Worm (Caenorhabditis elegans): ENCODE results near the gene hda-10.

hda-10 gene

ce11 chrII:13835724-13836307 is 46.7 kb upstream of the hda-10 start, which contains the start of gene ins-37:
ins-37 (minus strand) TSS chrII:13836107.
- TF ChIP-seq tbp1 (GFP tag; optimal IDR thresholded peaks at IDR 0.05) (peak; percentile 52), B0336.3 (GFP tag; IDR thresholded peaks at IDR 0.05) (0 out of 2 replicates have a peak, but pooled peaks have one; percentile 39), F33H1.4 (GFP tag; IDR thresholded peaks at IDR 0.05) (0 out of 2 replicates have a peak, but pooled peaks have one; percentile 11), madf-8 (GFP tag; conservative IDR thresholded peaks at IDR 0.05) (peak; percentile 27; the same call in 1 of the 2 replicates), ekl-4 (GFP tag; IDR thresholded peaks at IDR 0.05) (0 out of 2 replicates have a peak, but pooled peaks have one; percentile 42), madf-3 (GFP tag; IDR thresholded peaks at IDR 0.05) (0 out of 2 replicates have a peak, but pooled peaks have one; percentile 3), aptf-2 (GFP tag; conservative IDR thresholded peaks at IDR 0.05) (peak; percentile 92), lin-26 (GFP tag; IDR thresholded peaks at IDR 0.05) (peak; percentile 95), dox-1 (GFP tag; IDR thresholded peaks at IDR 0.05) (peak; percentile 44; the same call in 1 of the 2 replicates), F49E8.2 (tag; optimal IDR thresholded peaks at IDR 0.05; ENCODE audit: insufficient read depth) (peak; percentile 46), pbrm-1 (GFP tag; IDR thresholded peaks at IDR 0.05) (0 out of 2 replicates have a peak, but pooled peaks have one; percentile 43), snpc-1.1 (tag; optimal IDR thresholded peaks at IDR 0.05; ENCODE audit: insufficient read depth) (peak; percentile 92), aptf-3 (GFP tag; IDR thresholded peaks at IDR 0.05) (0 out of 2 replicates have a peak, but pooled peaks have one; percentile 10), Y79H2A.3 (GFP tag; conservative IDR thresholded peaks at IDR 0.05) (0 out of 2 replicates have a peak, but pooled peaks have one; percentile 46), snpc-1.3 (tag; optimal IDR thresholded peaks at IDR 0.05; ENCODE audit: insufficient read depth) (peak; percentile 47), lsl-1 (GFP tag; optimal IDR thresholded peaks at IDR 0.05) (peak; percentile 62), D2030.7 (GFP tag; IDR thresholded peaks at IDR 0.05) (peak; percentile 81), attf-6 (GFP tag; IDR thresholded peaks at IDR 0.05) (peak; percentile 93), mcd-1 (GFP tag; IDR thresholded peaks at IDR 0.05) (0 out of 2 replicates have a peak, but pooled peaks have one; percentile 7), snpc-3.4 (tag; optimal IDR thresholded peaks at IDR 0.05) (peak; percentile 73), hmg-1.2 (GFP tag; IDR thresholded peaks at IDR 0.05) (peak; percentile 35; the same call in 1 of the 2 replicates), nfyb-1 (GFP tag; IDR thresholded peaks at IDR 0.05) (0 out of 2 replicates have a peak, but pooled peaks have one; percentile 36), snpc-4 (GFP tag; optimal IDR thresholded peaks at IDR 0.05) (peak; percentile 86), snpc-4 (tag; optimal IDR thresholded peaks at IDR 0.05) (peak; percentile 68 to 95 (median 90)), madf-6 (GFP tag; IDR thresholded peaks at IDR 0.05) (peak; percentile 62; the same call in 1 of the 2 replicates)

- TF ChIP-seq zfh-2 (GFP tag; conservative IDR thresholded peaks at IDR 0.05) (peak; percentile 72), egrh-3 (GFP tag; IDR thresholded peaks at IDR 0.05) (peak; percentile 26; the same call in 1 of the 2 replicates), F55B11.4 (tag; optimal IDR thresholded peaks at IDR 0.05; ENCODE audit: borderline replicate concordance, insufficient read depth) (no peak)
Measured at ce11 chrII:13838403-13838802, 44.1 kb upstream of the hda-10 start.

ce11 chrII:13839454-13839853 is 43.1 kb upstream of the hda-10 start:
- TF ChIP-seq zfh-2 (GFP tag; conservative IDR thresholded peaks at IDR 0.05) (peak; percentile 42; the same call in 1 of the 2 replicates), F49E8.2 (tag; optimal IDR thresholded peaks at IDR 0.05; ENCODE audit: insufficient read depth) (no peak)

- TF ChIP-seq nfya-1 (tag; optimal IDR thresholded peaks at IDR 0.05; ENCODE audit: borderline replicate concordance, insufficient read depth) = no peak
- no peak for TF ChIP-seq B0019.2 (GFP tag; conservative IDR thresholded peaks at IDR 0.05)
- TF ChIP-seq B0261.1 (tag; optimal IDR thresholded peaks at IDR 0.05) = no peak
- TF ChIP-seq lir-1 (GFP tag; conservative IDR thresholded peaks at IDR 0.05) = no peak
Measured at ce11 chrII:13841106-13841854, 41.2 kb upstream of the hda-10 start, which contains the start of gene F08G2.7. F08G2.7 (minus strand) TSS chrII:13841156.
